Fruit fly (Drosophila melanogaster) whole organism, wandering third instar larva: ENCODE results near the gene Ack.

ENCODE experiments used
- Abd-B ChIP-seq: fragments of >200 bp; optimal IDR thresholded peaks from 2 replicates; lab custom pipeline; 2017; ENCODE audit warnings: missing biosample characterization, missing genetic modification characterization
- CG32264 ChIP-seq: fragments of 200-800 bp; sonication (Bioruptor generic); optimal IDR thresholded peaks from 2 replicates; lab custom pipeline; 2016; ENCODE audit warnings: missing biosample characterization, missing genetic modification characterization
- CG9705 ChIP-seq: fragments of 200-800 bp; sonication (Bioruptor generic); optimal IDR thresholded peaks from 2 replicates; lab custom pipeline; 2018; ENCODE audit warnings: missing biosample characterization, mild to moderate bottlenecking, missing genetic modification characterization
- CrebA ChIP-seq: fragments of 200-800 bp; sonication (Bioruptor generic); optimal IDR thresholded peaks from 2 replicates; lab custom pipeline; 2016; ENCODE audit warnings: missing biosample characterization, mild to moderate bottlenecking, missing genetic modification characterization, borderline replicate concordance
- Dfd ChIP-seq: fragments of >200 bp; optimal IDR thresholded peaks from 2 replicates; lab custom pipeline; 2017; ENCODE audit warnings: missing biosample characterization, missing genetic modification characterization
- Dif ChIP-seq: fragments of 200-275, 200-300 bp; sonication (Bioruptor generic); optimal IDR thresholded peaks from 2 replicates; lab custom pipeline; 2018; ENCODE audit warnings: missing biosample characterization, missing genetic modification characterization; ENCODE audit not compliant: partially characterized antibody
- HLH106 ChIP-seq: fragments of 200-800 bp; optimal IDR thresholded peaks from 3 replicates; lab custom pipeline; 2019; ENCODE audit warnings: missing biosample characterization, mild to moderate bottlenecking, missing genetic modification characterization, moderate library complexity
- Hnf4 ChIP-seq: fragments of 200-800 bp; sonication (Bioruptor generic); optimal IDR thresholded peaks from 2 replicates; lab custom pipeline; 2016; ENCODE audit warnings: missing biosample characterization, mild to moderate bottlenecking, missing genetic modification characterization
- Hr78 ChIP-seq: fragments of >200 bp; optimal IDR thresholded peaks from 2 replicates; lab custom pipeline; 2017; ENCODE audit warnings: missing biosample characterization, missing genetic modification characterization
- Hr83 ChIP-seq: fragments of 200-300 bp; sonication (Bioruptor generic); optimal IDR thresholded peaks from 2 replicates; lab custom pipeline; 2016; ENCODE audit warnings: missing biosample characterization, mild to moderate bottlenecking, missing genetic modification characterization, moderate library complexity; ENCODE audit not compliant: poor library complexity, severe bottlenecking
- Jra ChIP-seq: sonication (Bioruptor generic); optimal IDR thresholded peaks from 2 replicates; lab custom pipeline; 2016; ENCODE audit warnings: missing biosample characterization, missing genetic modification characterization
- Myc ChIP-seq: fragments of >200 bp; optimal IDR thresholded peaks from 2 replicates; lab custom pipeline; 2017
- N ChIP-seq: fragments of >200 bp; optimal IDR thresholded peaks from 2 replicates; lab custom pipeline; 2018; ENCODE audit warnings: missing biosample characterization, missing external identifiers, missing genetic modification characterization
- OdsH ChIP-seq: fragments of 200-800 bp; sonication (Bioruptor generic); optimal IDR thresholded peaks from 2 replicates; lab custom pipeline; 2016; ENCODE audit warnings: missing biosample characterization, mild to moderate bottlenecking, missing genetic modification characterization
- Rel ChIP-seq, 2 experiments: fragments of 200-800 bp; sonication (Bioruptor generic) in 1 of 2; optimal IDR thresholded peaks; 2 replicates in 1 of 2; 3 replicates in 1 of 2; lab custom pipeline; 2016 to 2019; ENCODE audit warnings: mild to moderate bottlenecking in 2 of 2, missing biosample characterization in 2 of 2, missing genetic modification characterization in 2 of 2, moderate library complexity in 1 of 2
- Sp1 ChIP-seq: fragments of 200-800 bp; sonication (Bioruptor generic); optimal IDR thresholded peaks from 3 replicates; lab custom pipeline; 2019; ENCODE audit warnings: missing biosample characterization, mild to moderate bottlenecking, missing genetic modification characterization, moderate library complexity
- Vsx2 ChIP-seq: fragments of 200-300, 225-300 bp; sonication (Bioruptor generic); optimal IDR thresholded peaks from 2 replicates; lab custom pipeline; 2018; ENCODE audit warnings: missing biosample characterization, missing genetic modification characterization; ENCODE audit not compliant: partially characterized antibody
- br ChIP-seq: fragments of 200-800 bp; sonication (Bioruptor generic); optimal IDR thresholded peaks from 2 replicates; lab custom pipeline; 2016; ENCODE audit warnings: missing biosample characterization, missing genetic modification characterization
- brk ChIP-seq: fragments of 200-800 bp; sonication (Bioruptor generic); optimal IDR thresholded peaks from 2 replicates; lab custom pipeline; 2016; ENCODE audit warnings: missing biosample characterization, mild to moderate bottlenecking, missing genetic modification characterization
- dl ChIP-seq, 2 experiments: fragments of 175-275, 200-275 bp in 1 of 2; fragments of 200-275 bp in 1 of 2; sonication (Bioruptor generic); optimal IDR thresholded peaks; lab custom pipeline; 2018; ENCODE audit warnings: mild to moderate bottlenecking in 2 of 2, missing biosample characterization in 2 of 2, missing genetic modification characterization in 2 of 2, moderate library complexity in 2 of 2; ENCODE audit not compliant: partially characterized antibody in 2 of 2, insufficient read depth in 1 of 2
- dmrt93B ChIP-seq: fragments of 200-800 bp; sonication (Bioruptor generic); optimal IDR thresholded peaks from 2 replicates; lab custom pipeline; 2018; ENCODE audit warnings: missing biosample characterization, mild to moderate bottlenecking, missing genetic modification characterization
- dsf ChIP-seq: sonication (Bioruptor generic); optimal IDR thresholded peaks from 2 replicates; lab custom pipeline; 2016; ENCODE audit warnings: missing biosample characterization, missing genetic modification characterization, borderline replicate concordance
- ey ChIP-seq: fragments of 200-800 bp; sonication (Bioruptor generic); optimal IDR thresholded peaks from 2 replicates; lab custom pipeline; 2016; ENCODE audit warnings: missing biosample characterization, missing genetic modification characterization
- foxo ChIP-seq, 2 experiments: fragments of 200-800 bp; sonication (Bioruptor generic); optimal IDR thresholded peaks; 2 replicates in 1 of 2; 3 replicates in 1 of 2; lab custom pipeline; 2016 to 2017; ENCODE audit warnings: missing biosample characterization in 2 of 2, missing genetic modification characterization in 2 of 2
- fru ChIP-seq: fragments of 200-800 bp; sonication (Bioruptor generic); optimal IDR thresholded peaks from 3 replicates; lab custom pipeline; 2016; ENCODE audit warnings: missing biosample characterization, mild to moderate bottlenecking, missing genetic modification characterization
- h ChIP-seq: fragments of 200-800 bp; sonication (Bioruptor generic); optimal IDR thresholded peaks from 3 replicates; lab custom pipeline; 2016; ENCODE audit warnings: missing biosample characterization, mild to moderate bottlenecking, missing genetic modification characterization
- jim ChIP-seq: fragments of 175-275, 200-325 bp; sonication (Bioruptor generic); optimal IDR thresholded peaks from 2 replicates; lab custom pipeline; 2016; ENCODE audit warnings: missing biosample characterization, mild to moderate bottlenecking, missing genetic modification characterization
- lola ChIP-seq: fragments of >200 bp; optimal IDR thresholded peaks from 2 replicates; lab custom pipeline; 2017; ENCODE audit warnings: missing biosample characterization, missing genetic modification characterization
- pan ChIP-seq: fragments of >200 bp; optimal IDR thresholded peaks from 2 replicates; lab custom pipeline; 2017
- psq ChIP-seq: fragments of 200-800 bp; sonication (Bioruptor generic); optimal IDR thresholded peaks from 3 replicates; lab custom pipeline; 2017; ENCODE audit warnings: missing biosample characterization, mild to moderate bottlenecking, missing genetic modification characterization, moderate library complexity
- rgr ChIP-seq: fragments of 200-800 bp; sonication (Bioruptor generic); optimal IDR thresholded peaks from 3 replicates; lab custom pipeline; 2016; ENCODE audit warnings: missing biosample characterization, mild to moderate bottlenecking, missing genetic modification characterization
- sage ChIP-seq: fragments of 200-800 bp; sonication (Bioruptor generic); optimal IDR thresholded peaks from 2 replicates; lab custom pipeline; 2016; ENCODE audit warnings: missing biosample characterization, mild to moderate bottlenecking, missing genetic modification characterization
- tai ChIP-seq: sonication (Bioruptor generic); optimal IDR thresholded peaks from 2 replicates; lab custom pipeline; 2016; ENCODE audit warnings: missing biosample characterization, missing genetic modification characterization
- usp ChIP-seq: fragments of >200 bp; optimal IDR thresholded peaks from 2 replicates; lab custom pipeline; 2017; ENCODE audit warnings: missing biosample characterization, missing genetic modification characterization
- woc ChIP-seq: sonication (Bioruptor generic); optimal IDR thresholded peaks from 2 replicates; lab custom pipeline; 2016; ENCODE audit warnings: missing biosample characterization, mild to moderate bottlenecking, missing genetic modification characterization

The Ack gene

dm6 chr3L:4071561-4072049 lies 36.4 kb upstream of the Ack start, which contains the start of gene wit:
Gene wit, minus strand, starts transcription at chr3L:4071717.
- TF ChIP-seq Sp1 (GFP tag; lab: Kevin White, UChicago) (peak; percentile 18), ey (no peak), h (GFP tag; lab: Kevin White, UChicago) (peak; percentile 16), br (GFP tag; lab: Kevin White, UChicago) (peak; percentile 63), CG32264 (peak; percentile 47), dl (GFP tag; optimal IDR thresholded peaks at IDR 0.05; lab: Kevin White, UChicago; ENCODE audit: insufficient read depth in 1 of 2, partially characterized antibody in 2 of 2) (peak; percentile 91 to 96), Jra (GFP tag; lab: Kevin White, UChicago) (peak; percentile 53), CrebA (peak; percentile 77), N (GFP tag; lab: Kevin White, UChicago) (no peak), jim (GFP tag; lab: Kevin White, UChicago) (no peak), brk (peak; percentile 42), Dif (GFP tag; lab: Kevin White, UChicago) (peak; percentile 98), rgr (GFP tag; lab: Kevin White, UChicago) (peak; percentile 52), dmrt93B (no peak), Hr83 (GFP tag; lab: Kevin White, UChicago) (peak; percentile 38), Rel (GFP tag; optimal IDR thresholded peaks at IDR 0.05; lab: Kevin White, UChicago) (peak; percentile 10), Rel (tag; optimal IDR thresholded peaks at IDR 0.05; lab: Kevin White, UChicago) (no peak), pan (lab: Kevin White, UChicago) (no peak), psq (GFP tag; lab: Kevin White, UChicago) (peak; percentile 92), Vsx2 (GFP tag; lab: Kevin White, UChicago) (peak; percentile 95), Hnf4 (peak; percentile 42), Abd-B (GFP tag; lab: Kevin White, UChicago) (no peak), fru (peak; percentile 99), sage (GFP tag; lab: Kevin White, UChicago) (peak; percentile 85)

dm6 chr3L:4072717-4073116 lies 35.3 kb upstream of the Ack start:
- no peak for TF ChIP-seq lola (GFP tag; lab: Kevin White, UChicago)
- no peak for TF ChIP-seq Hr78 (GFP tag; lab: Kevin White, UChicago)
- no peak for TF ChIP-seq jim (GFP tag; lab: Kevin White, UChicago)
- no peak for TF ChIP-seq usp
- TF ChIP-seq br (GFP tag; lab: Kevin White, UChicago): no peak
- TF ChIP-seq pan (lab: Kevin White, UChicago): no peak
- TF ChIP-seq rgr (GFP tag; lab: Kevin White, UChicago): no peak
- no peak for TF ChIP-seq Hnf4
- TF ChIP-seq Hr83 (GFP tag; lab: Kevin White, UChicago): no peak
- TF ChIP-seq h (GFP tag; lab: Kevin White, UChicago): no peak

- TF ChIP-seq Myc (lab: Kevin White, UChicago) (no peak), h (GFP tag; lab: Kevin White, UChicago) (no peak), ey (no peak), dsf (GFP tag; lab: Kevin White, UChicago) (no peak), psq (GFP tag; lab: Kevin White, UChicago) (no peak), woc (GFP tag; lab: Kevin White, UChicago) (no peak), tai (no peak), HLH106 (no peak), foxo (GFP tag; optimal IDR thresholded peaks at IDR 0.05; lab: Kevin White, UChicago) (no peak), CG9705 (GFP tag; lab: Kevin White, UChicago) (no peak), dl (GFP tag; optimal IDR thresholded peaks at IDR 0.05; lab: Kevin White, UChicago; ENCODE audit: insufficient read depth in 1 of 2, partially characterized antibody in 2 of 2) (no peak), OdsH (no peak), lola (GFP tag; lab: Kevin White, UChicago) (no peak), Abd-B (GFP tag; lab: Kevin White, UChicago) (no peak), dmrt93B (no peak), brk (no peak), Dfd (GFP tag; lab: Kevin White, UChicago) (no peak), Hr78 (GFP tag; lab: Kevin White, UChicago) (no peak)
These were observed 34.2 kb upstream of the Ack start, which contains the start of gene Faa for dm6 chr3L:4073755-4074154. Gene Faa, minus strand, starts transcription at chr3L:4073954.
